Fruit fly (Drosophila melanogaster): ENCODE results near the gene Roc1b.

dm6 chr3L:390194-390593, 32.4 kb downstream of the Roc1b start:
- TF ChIP-seq Dif (GFP tag; optimal IDR thresholded peaks at IDR 0.05; ENCODE audit: partially characterized antibody), result no peak
- TF ChIP-seq Abd-B (GFP tag; optimal IDR thresholded peaks at IDR 0.05), result no peak
- no peak for TF ChIP-seq sv (GFP tag; optimal IDR thresholded peaks at IDR 0.05)
- no peak for TF ChIP-seq Rel (GFP tag; optimal IDR thresholded peaks at IDR 0.05)
- TF ChIP-seq Rel (tag; optimal IDR thresholded peaks at IDR 0.05), result no peak
